Fruit fly (Drosophila melanogaster) whole organism, embryonic: Measurements from ENCODE around the gene Gr5a.

Experiments
- ATbp ChIP-seq: fragments of 200-800 bp; sonication (Bioruptor generic); optimal IDR thresholded peaks from 2 replicates; lab custom pipeline; 2017; ENCODE audit warnings: missing biosample characterization, mild to moderate bottlenecking, missing genetic modification characterization, missing genetic modification reagents
- Adf1 ChIP-seq: fragments of 200-800 bp; sonication (Bioruptor generic); IDR thresholded peaks from 2 replicates; pipeline ENCODE4 v1.3.6; 2022; ENCODE audit warnings: missing biosample characterization, missing genetic modification characterization
- Aef1 ChIP-seq: fragments of 200-800 bp; sonication (Bioruptor generic); IDR thresholded peaks from 3 replicates; pipeline ENCODE4 v1.3.6; 2022; ENCODE audit warnings: missing biosample characterization, missing genetic modification characterization
- Atf3 ChIP-seq: fragments of 200-800 bp; sonication (Bioruptor generic); optimal IDR thresholded peaks from 3 replicates; lab custom pipeline; 2016; ENCODE audit warnings: missing biosample characterization, missing genetic modification characterization
- Atf6 ChIP-seq: fragments of 200-800 bp; sonication (Bioruptor generic); IDR thresholded peaks from 2 replicates; pipeline ENCODE4 v1.3.6; 2022; ENCODE audit warnings: missing biosample characterization, missing genetic modification characterization
- CG1024 ChIP-seq: fragments of 200-800 bp; sonication (Bioruptor generic); IDR thresholded peaks from 2 replicates; pipeline ENCODE4 v1.3.6; 2022; ENCODE audit warnings: missing biosample characterization, missing genetic modification characterization
- CG11696 ChIP-seq: fragments of 200-800 bp; sonication (Bioruptor generic); IDR thresholded peaks from 2 replicates; pipeline ENCODE4 v1.3.6; 2022; ENCODE audit warnings: missing biosample characterization, missing genetic modification characterization
- CG12659 ChIP-seq: fragments of 200-800 bp; sonication (Bioruptor generic); optimal IDR thresholded peaks from 3 replicates; lab custom pipeline; 2017; ENCODE audit warnings: mild to moderate bottlenecking, missing biosample characterization, missing genetic modification reagents, missing genetic modification characterization
- CG13775 ChIP-seq: fragments of 200-800 bp; sonication (Bioruptor generic); optimal IDR thresholded peaks from 3 replicates; lab custom pipeline; 2017; ENCODE audit warnings: missing biosample characterization, mild to moderate bottlenecking, missing genetic modification characterization
- CG14014 ChIP-seq: fragments of 200-800 bp; sonication (Bioruptor generic); IDR thresholded peaks from 2 replicates; pipeline ENCODE4 v1.3.6; 2022; ENCODE audit warnings: missing biosample characterization, missing genetic modification characterization
- CG14860 ChIP-seq: fragments of 200-800 bp; sonication (Bioruptor generic); IDR thresholded peaks from 3 replicates; pipeline ENCODE4 v1.3.6; 2022; ENCODE audit warnings: missing biosample characterization, missing genetic modification characterization; ENCODE audit not compliant: partially characterized antibody
- CG1529 ChIP-seq: fragments of 200-800 bp; sonication (Bioruptor generic); optimal IDR thresholded peaks from 3 replicates; lab custom pipeline; 2018; ENCODE audit warnings: missing biosample characterization, missing genetic modification characterization
- CG1602 ChIP-seq: fragments of 200-800 bp; sonication (Bioruptor generic); optimal IDR thresholded peaks from 3 replicates; lab custom pipeline; 2016; ENCODE audit warnings: missing biosample characterization, missing genetic modification characterization
- CG18599 ChIP-seq: fragments of 200-800 bp; sonication (Bioruptor generic); optimal IDR thresholded peaks from 3 replicates; lab custom pipeline; 2017; ENCODE audit warnings: missing biosample characterization, missing genetic modification characterization, mild to moderate bottlenecking, moderate library complexity, missing genetic modification reagents
- CG31365 ChIP-seq: fragments of 200-800 bp; sonication (Bioruptor generic); optimal IDR thresholded peaks from 2 replicates; lab custom pipeline; 2018; ENCODE audit warnings: missing biosample characterization, mild to moderate bottlenecking, missing genetic modification characterization
- CG32772 ChIP-seq: fragments of 200-800 bp; sonication (Bioruptor generic); IDR thresholded peaks from 2 replicates; pipeline ENCODE4 v1.3.6; 2022; ENCODE audit warnings: missing biosample characterization, missing genetic modification characterization
- CG3407 ChIP-seq: fragments of 200-800 bp; sonication (Bioruptor generic); optimal IDR thresholded peaks from 2 replicates; lab custom pipeline; 2018; ENCODE audit warnings: missing biosample characterization, mild to moderate bottlenecking, missing genetic modification characterization
- CG4282 ChIP-seq: fragments of 200-800 bp; sonication (Bioruptor generic); optimal IDR thresholded peaks from 2 replicates; lab custom pipeline; 2016; ENCODE audit warnings: missing biosample characterization, missing genetic modification characterization
- CG4730 ChIP-seq: fragments of 200-800 bp; sonication (Bioruptor generic); IDR thresholded peaks from 2 replicates; pipeline ENCODE4 v1.3.6; 2022; ENCODE audit warnings: missing biosample characterization, missing genetic modification characterization
- CG7745 ChIP-seq: fragments of 200-800 bp; sonication (Bioruptor generic); optimal IDR thresholded peaks from 2 replicates; lab custom pipeline; 2018; ENCODE audit warnings: missing biosample characterization, mild to moderate bottlenecking, missing genetic modification characterization, moderate library complexity
- CG8478 ChIP-seq: fragments of >200 bp; optimal IDR thresholded peaks from 2 replicates; lab custom pipeline; 2018
- Dad ChIP-seq: fragments of 200-800 bp; sonication (Bioruptor generic); optimal IDR thresholded peaks from 3 replicates; lab custom pipeline; 2016; ENCODE audit warnings: missing biosample characterization, missing genetic modification characterization
- Dbx ChIP-seq: fragments of 200-800 bp; sonication (Bioruptor generic); IDR thresholded peaks from 3 replicates; pipeline ENCODE4 v1.3.6; 2022; ENCODE audit warnings: missing biosample characterization, missing genetic modification characterization
- Doc2 ChIP-seq: fragments of 200-800 bp; sonication (Bioruptor generic); IDR thresholded peaks from 2 replicates; pipeline ENCODE4 v1.3.6; 2022; ENCODE audit warnings: missing biosample characterization, missing genetic modification characterization
- HLHmδ ChIP-seq: fragments of 200-800 bp; sonication (Bioruptor generic); optimal IDR thresholded peaks from 2 replicates; lab custom pipeline; 2018; ENCODE audit warnings: missing biosample characterization, mild to moderate bottlenecking, missing genetic modification characterization, moderate library complexity
- Myb ChIP-seq: fragments of 200-800 bp; sonication (Bioruptor generic); optimal IDR thresholded peaks from 2 replicates; lab custom pipeline; 2016; ENCODE audit warnings: missing biosample characterization, missing genetic modification characterization
- Oli ChIP-seq: fragments of 200-800 bp; sonication (Bioruptor generic); optimal IDR thresholded peaks from 2 replicates; lab custom pipeline; 2018; ENCODE audit warnings: missing biosample characterization, mild to moderate bottlenecking, missing genetic modification characterization, moderate library complexity
- Scr ChIP-seq: fragments of 200-800 bp; sonication (Bioruptor generic); IDR thresholded peaks from 2 replicates; pipeline ENCODE4 v1.3.6; 2022; ENCODE audit warnings: missing biosample characterization, missing genetic modification characterization; ENCODE audit not compliant: partially characterized antibody
- Spps ChIP-seq: fragments of 200-800 bp; sonication (Bioruptor generic); optimal IDR thresholded peaks from 2 replicates; lab custom pipeline; 2018; ENCODE audit warnings: missing biosample characterization, mild to moderate bottlenecking, missing genetic modification characterization
- Usf ChIP-seq: fragments of 200-800 bp; sonication (Bioruptor generic); optimal IDR thresholded peaks from 2 replicates; lab custom pipeline; 2017; ENCODE audit warnings: missing genotype, missing biosample characterization, missing genetic modification characterization
- Xrp1 ChIP-seq: fragments of 200-800 bp; sonication (Bioruptor generic); IDR thresholded peaks from 2 replicates; pipeline ENCODE4 v1.3.6; 2022; ENCODE audit warnings: missing biosample characterization, missing genetic modification characterization
- al ChIP-seq: fragments of 200-800 bp; sonication (Bioruptor generic); IDR thresholded peaks from 2 replicates; pipeline ENCODE4 v1.3.6; 2022; ENCODE audit warnings: missing biosample characterization, missing genetic modification characterization
- amos ChIP-seq: fragments of 200-800 bp; sonication (Bioruptor generic); IDR thresholded peaks from 2 replicates; pipeline ENCODE4 v1.3.6; 2022; ENCODE audit warnings: missing biosample characterization, missing genetic modification characterization; ENCODE audit not compliant: partially characterized antibody
- ash1 ChIP-seq: fragments of 200-800 bp; sonication (Bioruptor generic); optimal IDR thresholded peaks from 2 replicates; lab custom pipeline; 2018; ENCODE audit warnings: missing biosample characterization, mild to moderate bottlenecking, missing genetic modification characterization
- bcd ChIP-seq: fragments of 200-800 bp; sonication (Bioruptor generic); optimal IDR thresholded peaks from 2 replicates; lab custom pipeline; 2017; ENCODE audit warnings: missing biosample characterization, mild to moderate bottlenecking, missing genetic modification characterization
- bigmax ChIP-seq: fragments of 200-800 bp; sonication (Bioruptor generic); optimal IDR thresholded peaks from 2 replicates; lab custom pipeline; 2018; ENCODE audit warnings: missing biosample characterization, mild to moderate bottlenecking, missing genetic modification characterization
- br ChIP-seq: fragments of >200 bp; optimal IDR thresholded peaks from 2 replicates; lab custom pipeline; 2017
- bsh ChIP-seq, 2 experiments: fragments of 200-800 bp; sonication (Bioruptor generic); optimal IDR thresholded peaks; 2 replicates each; lab custom pipeline; 2017 to 2018; ENCODE audit warnings: mild to moderate bottlenecking in 2 of 2, missing biosample characterization in 2 of 2, missing genetic modification characterization in 2 of 2, moderate library complexity in 1 of 2
- chinmo ChIP-seq: fragments of 200-800 bp; sonication (Bioruptor generic); IDR thresholded peaks from 4 replicates; pipeline ENCODE4 v1.3.6; 2022; ENCODE audit warnings: missing biosample characterization, missing genetic modification characterization; ENCODE audit not compliant: partially characterized antibody
- dysf ChIP-seq: fragments of 200-800 bp; sonication (Bioruptor generic); IDR thresholded peaks from 3 replicates; pipeline ENCODE4 v1.3.6; 2022; ENCODE audit warnings: missing biosample characterization, missing genetic modification characterization
- ham ChIP-seq: fragments of 200-800 bp; sonication (Bioruptor generic); IDR thresholded peaks from 2 replicates; pipeline ENCODE4 v1.3.6; 2022; ENCODE audit warnings: missing biosample characterization, missing genetic modification characterization
- hbn ChIP-seq: fragments of 200-800 bp; sonication (Bioruptor generic); IDR thresholded peaks from 2 replicates; pipeline ENCODE4 v1.3.6; 2022; ENCODE audit warnings: missing biosample characterization, missing genetic modification characterization; ENCODE audit not compliant: partially characterized antibody
- lola ChIP-seq, 3 experiments: fragments of >200 bp in 2 of 3; fragments of 200-800 bp in 1 of 3; sonication (Bioruptor generic) in 1 of 3; optimal IDR thresholded peaks; 2 replicates each; lab custom pipeline; 2017 to 2019; ENCODE audit warnings: missing biosample characterization in 3 of 3, missing genetic modification characterization in 3 of 3, mild to moderate bottlenecking in 1 of 3, moderate library complexity in 1 of 3
- lov ChIP-seq, 2 experiments: fragments of 200-800 bp in 1 of 2; fragments of >200 bp in 1 of 2; sonication (Bioruptor generic) in 1 of 2; IDR thresholded peaks in 1 of 2; optimal IDR thresholded peaks in 1 of 2; 2 replicates in 1 of 2; 3 replicates in 1 of 2; pipeline versions ENCODE4 v1.3.6 to Lab custom; 2017 to 2022; ENCODE audit warnings: missing biosample characterization in 1 of 2, missing genetic modification characterization in 1 of 2
- odd ChIP-seq: fragments of 200-800 bp; sonication (Bioruptor generic); optimal IDR thresholded peaks from 2 replicates; lab custom pipeline; 2017; ENCODE audit warnings: missing biosample characterization, mild to moderate bottlenecking, missing genetic modification characterization
- org-1 ChIP-seq: fragments of 200-800 bp; sonication (Bioruptor generic); optimal IDR thresholded peaks from 2 replicates; lab custom pipeline; 2017; ENCODE audit warnings: missing biosample characterization, missing genetic modification characterization
- pho ChIP-seq: fragments of 200-800 bp; sonication (Bioruptor generic); optimal IDR thresholded peaks from 2 replicates; lab custom pipeline; 2016; ENCODE audit warnings: missing biosample characterization, missing genetic modification characterization
- slbo ChIP-seq: fragments of 200-800 bp; sonication (Bioruptor generic); IDR thresholded peaks from 2 replicates; pipeline ENCODE4 v1.3.6; 2022; ENCODE audit warnings: missing biosample characterization, missing genetic modification characterization
- sob ChIP-seq: fragments of 200-800 bp; sonication (Bioruptor generic); IDR thresholded peaks from 2 replicates; pipeline ENCODE4 v1.3.6; 2022; ENCODE audit warnings: missing biosample characterization, missing genetic modification characterization
- stwl ChIP-seq: fragments of 200-800 bp; sonication (Bioruptor generic); optimal IDR thresholded peaks from 3 replicates; lab custom pipeline; 2018; ENCODE audit warnings: missing biosample characterization, mild to moderate bottlenecking, missing genetic modification characterization, moderate library complexity

The Gr5a gene

dm6 chrX:5724744-5725185 is 44.3 kb downstream of the Gr5a start (continued):
- no peak for TF ChIP-seq CG4282
- TF ChIP-seq CG1602 (GFP tag; lab: Kevin White, UChicago) = no peak
- 0 out of 3 replicates have a peak, but pooled peaks have one; percentile 10 for TF ChIP-seq Aef1 (GFP tag; lab: Robert Waterston, UW)
- no peak for TF ChIP-seq CG7745
- no peak for TF ChIP-seq Scr (GFP tag; lab: Robert Waterston, UW)
- TF ChIP-seq hbn (GFP tag; lab: Robert Waterston, UW) = no peak
- TF ChIP-seq Atf3 (GFP tag; lab: Kevin White, UChicago) = no peak
- TF ChIP-seq odd (GFP tag; lab: Kevin White, UChicago) = no peak
- peak; percentile 68 for TF ChIP-seq slbo (GFP tag; lab: Robert Waterston, UW)
- no peak for TF ChIP-seq CG12659 (GFP tag; lab: Kevin White, UChicago)
- peak; percentile 41 for TF ChIP-seq HLHmδ (GFP tag; lab: Kevin White, UChicago)
- no peak for TF ChIP-seq br (lab: Kevin White, UChicago)
- peak; percentile 46 for TF ChIP-seq CG1024 (GFP tag; lab: Robert Waterston, UW)
- TF ChIP-seq CG18599 (GFP tag; lab: Kevin White, UChicago) = no peak
- TF ChIP-seq Dad (GFP tag; lab: Kevin White, UChicago) = peak; percentile 7
- no peak for TF ChIP-seq CG31365 (tag; lab: Kevin White, UChicago)
- TF ChIP-seq pho (GFP tag; lab: Kevin White, UChicago) = no peak
- peak; percentile 82 for TF ChIP-seq CG3407
- TF ChIP-seq chinmo = no peak
- TF ChIP-seq CG1529 (GFP tag; lab: Kevin White, UChicago) = peak; percentile 43
- TF ChIP-seq Atf6 = no peak
- peak; percentile 64; the same call in 1 of the 2 replicates for TF ChIP-seq CG14014 (GFP tag; lab: Robert Waterston, UW)
- peak; percentile 71 for TF ChIP-seq dysf (GFP tag; lab: Robert Waterston, UW)
- no peak for TF ChIP-seq CG14860 (GFP tag; lab: Robert Waterston, UW)
- TF ChIP-seq Myb = peak; percentile 4
- peak; percentile 85 for TF ChIP-seq ATbp (GFP tag; lab: Kevin White, UChicago)
- no peak for TF ChIP-seq CG13775 (GFP tag; lab: Kevin White, UChicago)
- no peak for TF ChIP-seq CG11696 (GFP tag; lab: Robert Waterston, UW)
- TF ChIP-seq stwl (tag; lab: Kevin White, UChicago) = no peak
- TF ChIP-seq Dbx = 0 out of 3 replicates have a peak, but pooled peaks have one; percentile 7
- no peak for TF ChIP-seq ash1 (GFP tag; lab: Kevin White, UChicago)
- no peak for TF ChIP-seq Doc2 (GFP tag; lab: Robert Waterston, UW)
- TF ChIP-seq Adf1 (GFP tag; lab: Robert Waterston, UW) = no peak
- 0 out of 2 replicates have a peak, but pooled peaks have one; percentile 13 for TF ChIP-seq CG4730
- peak in 1 of 3 experiments; percentile 54 for TF ChIP-seq lola (GFP tag; optimal IDR thresholded peaks at IDR 0.05; lab: Kevin White, UChicago)
- peak; percentile 40 for TF ChIP-seq bcd (GFP tag; lab: Kevin White, UChicago)
- no peak for TF ChIP-seq CG8478 (lab: Kevin White, UChicago)
- TF ChIP-seq Oli (tag; lab: Kevin White, UChicago) = peak; percentile 30
- TF ChIP-seq lov (optimal IDR thresholded peaks at IDR 0.05; lab: Kevin White, UChicago) = no peak
- TF ChIP-seq lov (GFP tag; IDR thresholded peaks at IDR 0.05; lab: Robert Waterston, UW) = 0 out of 3 replicates have a peak, but pooled peaks have one; percentile 15
- TF ChIP-seq org-1 = peak; percentile 46
- no peak for TF ChIP-seq ham
- TF ChIP-seq CG32772 (GFP tag; lab: Robert Waterston, UW) = 0 out of 2 replicates have a peak, but pooled peaks have one; percentile 53
- no peak for TF ChIP-seq bigmax (GFP tag; lab: Kevin White, UChicago)
- peak; percentile 58 for TF ChIP-seq Xrp1 (GFP tag; lab: Robert Waterston, UW)
- peak; percentile 79 to 81 for TF ChIP-seq bsh (GFP tag; optimal IDR thresholded peaks at IDR 0.05; lab: Kevin White, UChicago)
- TF ChIP-seq Usf (GFP tag; lab: Kevin White, UChicago) = no peak
- peak; percentile 16; the same call in 1 of the 2 replicates for TF ChIP-seq sob
- TF ChIP-seq amos = no peak
- no peak for TF ChIP-seq al
- peak; percentile 27 for TF ChIP-seq Spps (tag; lab: Kevin White, UChicago)
